Worm (Caenorhabditis elegans) whole organism, mixed stage, embryonic: Measurements from ENCODE around the gene rps-13.

Experiments used
- ham-2 ChIP-seq: fragments of 200-800 bp; sonication (Bioruptor generic); optimal IDR thresholded peaks from 2 replicates; lab custom pipeline; 2018; ENCODE audit warnings: mild to moderate bottlenecking, missing genetic modification characterization, missing compliant biosample characterization
- lin-13 ChIP-seq: fragments of 150-350 bp; optimal IDR thresholded peaks from 2 replicates; lab custom pipeline; 2014; ENCODE audit warnings: missing biosample characterization, missing genetic modification characterization
- lin-32 ChIP-seq: fragments of 200-800 bp; sonication (Bioruptor generic); optimal IDR thresholded peaks from 2 replicates; lab custom pipeline; 2018; ENCODE audit warnings: mild to moderate bottlenecking, missing genetic modification characterization, missing compliant biosample characterization
- lsy-2 ChIP-seq: fragments of 150-350 bp; optimal IDR thresholded peaks from 2 replicates; lab custom pipeline; 2014; ENCODE audit warnings: missing biosample characterization, missing genetic modification characterization
- mls-2 ChIP-seq: sonication (generic microtip); optimal IDR thresholded peaks from 2 replicates; lab custom pipeline; 2016; ENCODE audit warnings: mild to moderate bottlenecking, missing genetic modification characterization, moderate library complexity, missing compliant biosample characterization
- nhr-237 ChIP-seq: fragments of 150-350 bp; optimal IDR thresholded peaks from 2 replicates; lab custom pipeline; 2014; ENCODE audit warnings: missing biosample characterization, missing genetic modification characterization
- nhr-28 ChIP-seq: fragments of 150-350 bp; optimal IDR thresholded peaks from 2 replicates; lab custom pipeline; 2014; ENCODE audit warnings: missing biosample characterization, missing genetic modification characterization

The rps-13 gene

DNA sequence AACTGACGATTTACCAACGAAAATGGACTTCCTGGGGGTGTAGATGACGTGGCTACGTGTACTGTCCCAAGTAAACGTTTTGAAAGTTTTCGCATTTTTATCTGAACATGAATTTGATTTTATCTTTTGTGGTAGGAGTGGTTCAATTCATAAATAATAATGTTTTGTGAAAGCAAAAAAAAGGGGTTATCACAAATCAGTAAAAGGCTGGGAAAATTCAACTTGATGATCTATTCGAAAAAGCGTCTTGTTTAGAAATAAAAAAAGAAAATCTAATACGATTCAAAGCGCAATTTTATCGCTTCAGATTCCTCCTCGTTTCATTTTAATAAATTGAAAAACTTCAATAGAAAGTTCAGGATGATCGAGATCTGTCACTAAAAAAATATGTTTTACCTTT lies 50.7 kb downstream of the rps-13 start, which contains the start of gene C56G2.5:
C56G2.5 (minus strand) TSS at position 101 of the 400 bp plus-strand sequence.
- TF ChIP-seq ham-2 (GFP tag; lab: Kevin White, UChicago) (no peak), lin-13 (tag; lab: Kevin White, UChicago) (no peak), lsy-2 (tag; lab: Kevin White, UChicago) (no peak), nhr-28 (tag; lab: Kevin White, UChicago) (no peak), lin-32 (GFP tag; lab: Kevin White, UChicago) (no peak), mls-2 (tag; lab: Kevin White, UChicago) (no peak), nhr-237 (tag; lab: Kevin White, UChicago) (no peak)
